Fruit fly (Drosophila melanogaster) whole organism, embryonic: ENCODE measurements around the gene CG4041.

Source experiments
- CG10654 ChIP-seq: fragments of 200-800 bp; sonication (Bioruptor generic); optimal IDR thresholded peaks from 2 replicates; lab custom pipeline; 2016; ENCODE audit warnings: missing biosample characterization, missing genetic modification characterization
- CG12104 ChIP-seq: fragments of 200-800 bp; sonication (Bioruptor generic); optimal IDR thresholded peaks from 3 replicates; lab custom pipeline; 2016; ENCODE audit warnings: missing biosample characterization, missing genetic modification characterization
- Hsf ChIP-seq: fragments of 200-800 bp; sonication (Bioruptor generic); optimal IDR thresholded peaks from 3 replicates; lab custom pipeline; 2016; ENCODE audit warnings: missing biosample characterization, missing genetic modification characterization
- Sox102F ChIP-seq: fragments of 200-800 bp; sonication (Bioruptor generic); optimal IDR thresholded peaks from 2 replicates; lab custom pipeline; 2018; ENCODE audit warnings: missing biosample characterization, mild to moderate bottlenecking, missing genetic modification characterization, moderate library complexity
- eyg ChIP-seq: fragments of 200-800 bp; sonication (Bioruptor generic); optimal IDR thresholded peaks from 3 replicates; lab custom pipeline; 2016; ENCODE audit warnings: missing biosample characterization, missing genetic modification characterization
- otp ChIP-seq: fragments of 200-800 bp; sonication (Bioruptor generic); IDR thresholded peaks from 3 replicates; pipeline ENCODE4, ENCODE4 v1.3.6; 2022; ENCODE audit warnings: missing biosample characterization, missing genetic modification characterization
- pb ChIP-seq: fragments of 200-800 bp; sonication (Bioruptor generic); optimal IDR thresholded peaks from 3 replicates; lab custom pipeline; 2016; ENCODE audit warnings: missing biosample characterization, missing genetic modification characterization
- sr ChIP-seq: fragments of 200-800 bp; sonication (Bioruptor generic); IDR thresholded peaks from 3 replicates; pipeline ENCODE4 v1.3.6; 2022; ENCODE audit warnings: missing biosample characterization, missing genetic modification characterization
- tap ChIP-seq: fragments of 200-800 bp; optimal IDR thresholded peaks from 3 replicates; lab custom pipeline; 2019; ENCODE audit warnings: missing biosample characterization, mild to moderate bottlenecking, missing genetic modification characterization, moderate library complexity

DNA sequence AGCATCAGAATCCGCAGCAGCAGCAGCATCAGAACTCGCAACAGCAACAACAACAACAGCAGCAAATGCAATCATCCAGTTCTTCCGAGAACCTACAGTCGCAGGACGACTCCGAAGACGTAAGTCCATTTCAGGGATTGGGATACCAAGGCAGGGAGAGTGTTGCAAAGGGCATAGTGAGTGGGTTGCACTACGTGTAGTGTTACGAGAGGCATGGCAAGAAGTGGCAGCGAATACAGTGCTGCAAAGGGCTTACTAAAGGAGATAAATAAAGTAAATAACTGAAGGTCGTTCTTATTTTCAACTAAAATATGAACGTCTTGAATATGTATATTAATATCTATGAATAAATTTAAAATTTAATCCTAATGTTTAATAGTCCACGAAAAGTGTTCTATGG, 7.2 kb downstream of the CG4041 start:
- TF ChIP-seq sr (GFP tag; lab: Robert Waterston, UW) (no peak), CG10654 (no peak), tap (no peak), otp (GFP tag; lab: Robert Waterston, UW) (no peak), eyg (GFP tag; lab: Kevin White, UChicago) (no peak), CG12104 (no peak), Hsf (GFP tag; lab: Kevin White, UChicago) (no peak), pb (GFP tag; lab: Kevin White, UChicago) (no peak), Sox102F (GFP tag; lab: Kevin White, UChicago) (no peak)
